Fruit fly (Drosophila melanogaster) whole organism, pupa: ENCODE results near the gene Best2.
A peak's percentile ranks its signal among the peaks of the same experiment; 100 is the strongest.

Experiments
- CG10348 ChIP-seq: fragments of 200-800 bp; sonication (Bioruptor generic); IDR thresholded peaks from 2 replicates; pipeline ENCODE4 v1.3.6; 2022; ENCODE audit warnings: missing biosample characterization, missing genetic modification characterization
- CG12605 ChIP-seq: fragments of 200-800 bp; sonication (Bioruptor generic); IDR thresholded peaks from 2 replicates; pipeline ENCODE4 v1.3.6; 2022; ENCODE audit warnings: missing biosample characterization, missing genetic modification characterization
- CG13204 ChIP-seq: fragments of 200-800 bp; sonication (Bioruptor generic); optimal IDR thresholded peaks from 2 replicates; lab custom pipeline; 2018; ENCODE audit warnings: missing biosample characterization, mild to moderate bottlenecking, missing genetic modification characterization, moderate library complexity
- CG14655 ChIP-seq: fragments of 200-800 bp; sonication (Bioruptor generic); optimal IDR thresholded peaks from 3 replicates; lab custom pipeline; 2017; ENCODE audit warnings: mild to moderate bottlenecking, missing biosample characterization, missing genetic modification reagents, missing genetic modification characterization
- CG15710 ChIP-seq: fragments of 200-800 bp; sonication (Bioruptor generic); optimal IDR thresholded peaks from 2 replicates; lab custom pipeline; 2018; ENCODE audit warnings: missing biosample characterization, mild to moderate bottlenecking, missing genetic modification characterization, moderate library complexity
- CG17806 ChIP-seq: fragments of 200-800 bp; sonication (Bioruptor generic); optimal IDR thresholded peaks from 2 replicates; lab custom pipeline; 2018; ENCODE audit warnings: missing biosample characterization, mild to moderate bottlenecking, missing genetic modification characterization, moderate library complexity
- CG32121 ChIP-seq: fragments of 200-800 bp; sonication (Bioruptor generic); IDR thresholded peaks from 2 replicates; pipeline ENCODE4 v1.3.6; 2022; ENCODE audit warnings: missing biosample characterization, missing genetic modification characterization
- CG34367 ChIP-seq: fragments of 200-800 bp; sonication (Bioruptor generic); optimal IDR thresholded peaks from 2 replicates; lab custom pipeline; 2018; ENCODE audit warnings: missing biosample characterization, mild to moderate bottlenecking, missing genetic modification characterization
- CG4496 ChIP-seq: fragments of 200-800 bp; sonication (Bioruptor generic); IDR thresholded peaks from 3 replicates; pipeline ENCODE4 v1.3.6; 2022; ENCODE audit warnings: missing biosample characterization, missing genetic modification characterization
- CG8159 ChIP-seq: fragments of 200-800 bp; sonication (Bioruptor generic); optimal IDR thresholded peaks from 3 replicates; lab custom pipeline; 2018; ENCODE audit warnings: missing biosample characterization, mild to moderate bottlenecking, missing genetic modification characterization, moderate library complexity
- CG8301 ChIP-seq: fragments of 200-800 bp; sonication (Bioruptor generic); optimal IDR thresholded peaks from 2 replicates; lab custom pipeline; 2018; ENCODE audit warnings: missing biosample characterization, mild to moderate bottlenecking, missing genetic modification characterization
- CG9948 ChIP-seq: fragments of 200-800 bp; sonication (Bioruptor generic); optimal IDR thresholded peaks from 2 replicates; lab custom pipeline; 2018; ENCODE audit warnings: missing biosample characterization, mild to moderate bottlenecking, missing genetic modification characterization, moderate library complexity
- D1 ChIP-seq: fragments of 200-800 bp; sonication (Bioruptor generic); optimal IDR thresholded peaks from 2 replicates; lab custom pipeline; 2018; ENCODE audit warnings: missing biosample characterization, mild to moderate bottlenecking, missing genetic modification characterization, moderate library complexity
- EcR ChIP-seq: fragments of 200-800 bp; sonication (Bioruptor generic); optimal IDR thresholded peaks from 3 replicates; lab custom pipeline; 2019; ENCODE audit warnings: missing biosample characterization, missing genetic modification characterization, mild to moderate bottlenecking, moderate library complexity, missing genetic modification reagents
- Ets98B ChIP-seq: fragments of 200-800 bp; sonication (Bioruptor generic); IDR thresholded peaks from 2 replicates; pipeline ENCODE4 v1.3.6; 2022; ENCODE audit warnings: missing biosample characterization, missing genetic modification characterization
- Pif1A ChIP-seq: fragments of 200-800 bp; sonication (Bioruptor generic); optimal IDR thresholded peaks from 3 replicates; lab custom pipeline; 2016; ENCODE audit warnings: missing biosample characterization, missing genetic modification characterization
- Pif1B ChIP-seq: fragments of 200-800 bp; sonication (Bioruptor generic); optimal IDR thresholded peaks from 3 replicates; lab custom pipeline; 2016; ENCODE audit warnings: missing biosample characterization, missing genetic modification characterization
- Snoo ChIP-seq: fragments of 200-800 bp; sonication (Bioruptor generic); optimal IDR thresholded peaks from 3 replicates; lab custom pipeline; 2017; ENCODE audit warnings: missing biosample characterization, mild to moderate bottlenecking, missing genetic modification characterization, inconsistent platforms
- fd96Ca ChIP-seq: fragments of 200-800 bp; sonication (Bioruptor generic); IDR thresholded peaks from 3 replicates; pipeline ENCODE4 v1.3.6; 2022; ENCODE audit warnings: missing biosample characterization, missing genetic modification characterization
- gl ChIP-seq: fragments of 200-800 bp; sonication (Bioruptor generic); optimal IDR thresholded peaks from 2 replicates; lab custom pipeline; 2018; ENCODE audit warnings: missing biosample characterization, mild to moderate bottlenecking, missing genetic modification characterization
- rn ChIP-seq: fragments of 200-800 bp; sonication (Bioruptor generic); IDR thresholded peaks from 2 replicates; pipeline ENCODE4 v1.3.6; 2022; ENCODE audit warnings: missing biosample characterization, missing genetic modification characterization

Gene Best2

DNA sequence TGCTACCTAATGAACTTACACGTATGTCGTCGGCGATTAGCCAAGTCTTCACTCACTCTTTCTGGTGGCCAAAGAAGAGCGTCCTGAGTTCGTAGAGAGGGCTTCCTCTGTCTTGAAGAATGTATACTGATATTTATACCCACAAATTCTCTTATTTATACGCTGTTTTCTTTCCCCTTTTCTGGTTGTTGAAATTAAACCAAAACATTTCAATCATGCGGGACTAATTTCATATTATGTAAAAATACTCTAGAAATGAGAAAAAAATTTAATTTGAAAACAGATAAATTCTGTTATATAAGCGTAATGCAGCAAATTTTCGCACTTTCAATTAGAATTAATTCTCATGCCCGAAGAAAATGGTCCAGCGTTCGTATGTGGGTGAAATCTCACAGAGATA lies 23.2 kb downstream of the Best2 start, which contains the start of gene BG642312:
Gene BG642312 (minus strand): TSS at position 101 of the 400 bp plus-strand sequence.
- TF ChIP-seq CG34367 (no peak), CG14655 (GFP tag; lab: Kevin White, UChicago) (no peak), CG8301 (tag; lab: Kevin White, UChicago) (no peak), CG4496 (GFP tag; lab: Robert Waterston, UW) (no peak), CG10348 (no peak), Pif1B (no peak), gl (tag; lab: Kevin White, UChicago) (no peak), CG9948 (no peak)

DNA sequence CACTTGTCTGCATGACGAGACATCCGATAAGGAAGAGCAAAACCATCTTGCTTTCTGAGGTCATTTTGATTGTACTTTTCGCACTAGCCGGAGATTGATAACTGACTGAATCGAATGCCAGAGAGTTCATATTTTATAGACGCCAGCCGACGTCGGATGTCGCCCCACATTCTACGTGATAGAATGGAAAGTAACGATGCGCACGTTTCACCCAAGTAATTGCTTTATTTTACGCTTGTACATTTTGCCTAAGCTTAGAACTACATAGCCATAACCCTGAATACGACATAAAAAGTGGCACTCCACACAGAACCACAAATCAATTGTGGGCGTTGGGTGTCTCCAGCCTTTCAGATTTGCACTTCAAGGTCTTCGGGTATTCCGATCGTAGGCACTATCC lies 24.2 kb downstream of the Best2 start, which contains the start of gene CG13299:
Gene CG13299 (minus strand): TSS at position 101 of the 400 bp plus-strand sequence.
- TF ChIP-seq CG14655 (GFP tag; lab: Kevin White, UChicago) = no peak
- no peak for TF ChIP-seq fd96Ca

DNA sequence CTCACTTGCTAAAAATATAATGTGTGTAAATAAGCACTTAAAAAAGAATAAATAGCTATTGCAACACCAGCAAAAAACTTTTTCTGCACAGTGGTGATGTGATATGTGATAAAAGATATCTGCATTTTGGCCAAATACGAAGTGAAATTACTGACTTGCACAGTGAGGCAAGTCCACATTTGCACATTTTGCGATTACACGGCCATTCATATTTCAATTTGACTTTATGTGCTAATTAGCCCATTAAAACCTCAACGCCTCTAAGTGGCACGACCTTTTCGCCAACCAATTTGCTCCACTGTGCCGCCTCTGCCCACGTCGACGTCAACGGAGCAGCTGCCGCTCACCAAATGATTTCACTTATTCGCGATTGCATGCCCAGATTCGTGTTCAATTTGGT lies 36.3 kb downstream of the Best2 start, which contains the start of gene CG33946:
Gene CG33946 (plus strand): TSS at position 392 of the 400 bp plus-strand sequence.
- TF ChIP-seq gl (tag; lab: Kevin White, UChicago) (no peak), Pif1B (no peak), Pif1A (GFP tag; lab: Kevin White, UChicago) (no peak), CG13204 (GFP tag; lab: Kevin White, UChicago) (no peak), rn (peak; percentile 54), EcR (no peak), CG8159 (tag; lab: Kevin White, UChicago) (no peak), CG34367 (no peak), CG8301 (tag; lab: Kevin White, UChicago) (peak; percentile 63), CG9948 (peak; percentile 41), CG12605 (GFP tag; lab: Robert Waterston, UW) (peak; percentile 50), CG14655 (GFP tag; lab: Kevin White, UChicago) (peak; percentile 70), Snoo (tag; lab: Kevin White, UChicago) (peak; percentile 66), CG17806 (peak; percentile 35), fd96Ca (peak; percentile 86), Ets98B (GFP tag; lab: Robert Waterston, UW) (peak; percentile 55), CG10348 (peak; percentile 57; the same call in 1 of the 2 replicates), CG4496 (GFP tag; lab: Robert Waterston, UW) (peak; percentile 86), D1 (tag; lab: Kevin White, UChicago) (no peak), CG15710 (tag; lab: Kevin White, UChicago) (no peak), CG32121 (GFP tag; lab: Robert Waterston, UW) (peak; percentile 76)
- TF ChIP-seq, all 21 proteins: peak for 12

DNA sequence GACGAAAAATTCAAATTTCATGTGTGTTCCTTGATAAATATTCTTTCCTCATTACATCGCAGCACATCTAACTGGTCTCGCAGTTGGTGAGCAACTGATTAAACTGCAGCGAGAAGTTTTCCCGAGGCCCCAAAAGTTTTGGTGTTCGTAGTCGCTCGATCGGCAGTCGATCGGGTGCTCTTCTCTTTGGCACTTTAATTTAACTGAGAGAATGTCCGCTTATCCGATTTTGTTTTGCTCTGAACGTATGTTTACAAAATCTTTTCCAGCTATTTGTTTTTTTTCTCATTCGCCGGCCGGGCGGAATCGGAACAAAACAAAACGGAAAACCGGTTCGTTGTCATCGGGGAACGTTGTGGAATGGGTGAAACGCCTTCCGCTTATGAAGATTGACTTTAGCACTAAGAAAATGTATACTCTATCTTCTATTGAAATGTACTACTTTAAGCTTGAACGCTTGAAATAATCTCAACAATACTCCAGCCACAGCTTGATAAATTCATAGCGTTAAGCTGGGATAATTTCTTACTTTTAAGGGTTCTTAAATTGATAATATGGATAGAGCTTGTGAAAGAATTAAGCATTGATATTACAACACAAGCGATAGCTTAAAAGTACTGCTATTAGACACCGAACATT lies 37.8 kb downstream of the Best2 start:
- peak; percentile 11 for TF ChIP-seq CG13204 (GFP tag; lab: Kevin White, UChicago)
- TF ChIP-seq CG10348 = no peak
- peak; percentile 19 for TF ChIP-seq CG15710 (tag; lab: Kevin White, UChicago)
- TF ChIP-seq CG12605 (GFP tag; lab: Robert Waterston, UW) = peak; percentile 84
- TF ChIP-seq CG17806 = no peak
- TF ChIP-seq CG32121 (GFP tag; lab: Robert Waterston, UW) = no peak
- no peak for TF ChIP-seq fd96Ca
- peak; percentile 61 for TF ChIP-seq gl (tag; lab: Kevin White, UChicago)
- TF ChIP-seq CG14655 (GFP tag; lab: Kevin White, UChicago) = no peak
- TF ChIP-seq rn = no peak
- peak; percentile 68; the same call in 1 of the 2 replicates for TF ChIP-seq Ets98B (GFP tag; lab: Robert Waterston, UW)
- peak; percentile 35 for TF ChIP-seq CG8159 (tag; lab: Kevin White, UChicago)
- peak; percentile 49 for TF ChIP-seq Pif1A (GFP tag; lab: Kevin White, UChicago)
- peak; percentile 7 for TF ChIP-seq Snoo (tag; lab: Kevin White, UChicago)
- TF ChIP-seq CG9948 = no peak
- no peak for TF ChIP-seq CG8301 (tag; lab: Kevin White, UChicago)
- peak; percentile 57 for TF ChIP-seq EcR
- no peak for TF ChIP-seq D1 (tag; lab: Kevin White, UChicago)
- TF ChIP-seq CG4496 (GFP tag; lab: Robert Waterston, UW) = peak; percentile 66; the same call in 2 of the 3 replicates
- TF ChIP-seq Pif1B = peak; percentile 49
- no peak for TF ChIP-seq CG34367

DNA sequence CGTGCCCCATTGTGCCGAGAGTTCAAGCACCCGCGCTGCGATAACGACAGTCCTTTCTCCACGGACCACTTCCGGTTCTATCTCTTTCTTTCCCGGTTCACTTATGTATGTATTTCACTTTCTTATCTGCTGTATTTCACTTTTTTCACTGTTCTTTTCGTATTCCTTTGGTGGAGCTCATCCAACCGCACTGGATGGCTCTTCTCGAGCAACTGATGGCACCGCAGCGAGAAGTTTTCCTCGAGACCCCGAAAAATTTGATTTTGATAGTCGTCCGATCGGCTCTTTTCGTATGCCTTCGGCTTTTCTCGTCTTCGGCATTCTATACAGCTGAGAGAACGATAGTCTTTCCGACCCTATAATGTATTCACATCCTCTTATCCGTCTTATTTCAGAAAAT lies 38.7 kb downstream of the Best2 start, which contains the start of gene LanA:
Gene LanA (minus strand): TSS at position 217 of the 400 bp plus-strand sequence.
- TF ChIP-seq Ets98B (GFP tag; lab: Robert Waterston, UW) (peak; percentile 42; the same call in 1 of the 2 replicates), CG12605 (GFP tag; lab: Robert Waterston, UW) (0 out of 2 replicates have a peak, but pooled peaks have one; percentile 23), EcR (peak; percentile 14), rn (no peak), CG9948 (no peak), fd96Ca (0 out of 3 replicates have a peak, but pooled peaks have one; percentile 15), CG4496 (GFP tag; lab: Robert Waterston, UW) (peak; percentile 58; the same call in 1 of the 3 replicates)

DNA sequence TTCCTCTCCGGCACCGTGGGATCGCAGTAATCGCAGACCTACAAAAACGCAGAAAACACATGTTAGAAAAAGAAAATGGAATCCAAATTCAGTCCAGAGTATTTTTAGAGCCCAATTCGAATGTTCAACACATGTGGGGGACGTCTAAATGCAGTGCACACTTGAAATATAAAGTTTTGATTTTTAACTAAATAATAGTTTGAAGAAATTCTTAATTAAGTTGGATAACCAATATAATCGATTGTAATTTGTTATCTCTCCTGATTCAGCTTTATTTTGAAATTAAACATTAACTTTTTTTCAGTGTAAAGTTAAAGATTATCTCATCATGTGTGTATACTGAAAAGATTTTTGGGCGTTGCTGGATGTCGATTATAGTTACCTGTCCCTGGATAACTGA lies 39.3 kb downstream of the Best2 start:
- TF ChIP-seq fd96Ca = no peak
- TF ChIP-seq CG4496 (GFP tag; lab: Robert Waterston, UW) = peak; percentile 19; the same call in 1 of the 3 replicates
- peak; percentile 0 for TF ChIP-seq CG34367
- no peak for TF ChIP-seq CG14655 (GFP tag; lab: Kevin White, UChicago)
- no peak for TF ChIP-seq gl (tag; lab: Kevin White, UChicago)
- TF ChIP-seq CG8159 (tag; lab: Kevin White, UChicago) = no peak
- TF ChIP-seq Snoo (tag; lab: Kevin White, UChicago) = no peak
- no peak for TF ChIP-seq CG17806
- TF ChIP-seq rn = 0 out of 2 replicates have a peak, but pooled peaks have one; percentile 15
- TF ChIP-seq Pif1B = no peak
- no peak for TF ChIP-seq CG32121 (GFP tag; lab: Robert Waterston, UW)
- TF ChIP-seq EcR = no peak
- TF ChIP-seq D1 (tag; lab: Kevin White, UChicago) = no peak
- no peak for TF ChIP-seq CG13204 (GFP tag; lab: Kevin White, UChicago)
- TF ChIP-seq CG8301 (tag; lab: Kevin White, UChicago) = no peak
- TF ChIP-seq CG12605 (GFP tag; lab: Robert Waterston, UW) = peak; percentile 37; the same call in 1 of the 2 replicates
- TF ChIP-seq Pif1A (GFP tag; lab: Kevin White, UChicago) = no peak
- peak; percentile 27 for TF ChIP-seq CG9948
- TF ChIP-seq CG15710 (tag; lab: Kevin White, UChicago) = no peak
- no peak for TF ChIP-seq Ets98B (GFP tag; lab: Robert Waterston, UW)
- no peak for TF ChIP-seq CG10348
